Worm (Caenorhabditis elegans): ENCODE measurements around the gene Y73C8B.1.

Gene Y73C8B.1

ce11 chrV:3218604-3219003 lies 21.9 kb upstream of the Y73C8B.1 start (continued):
- TF ChIP-seq F13H6.1 (tag; optimal IDR thresholded peaks at IDR 0.05) (no peak), unc-55 (GFP tag; optimal IDR thresholded peaks at IDR 0.05) (no peak), sdc-2 (tag; optimal IDR thresholded peaks at IDR 0.05) (no peak), fkh-6 (tag; optimal IDR thresholded peaks at IDR 0.05) (peak; percentile 27), ref-2 (tag; optimal IDR thresholded peaks at IDR 0.05) (peak; percentile 60), hlh-15 (tag; optimal IDR thresholded peaks at IDR 0.05) (no peak), nhr-232 (tag; optimal IDR thresholded peaks at IDR 0.05) (no peak), C38D4.7 (GFP tag; optimal IDR thresholded peaks at IDR 0.05) (peak; percentile 26), ceh-18 (tag; optimal IDR thresholded peaks at IDR 0.05) (no peak), Y22D7AL.16 (tag; optimal IDR thresholded peaks at IDR 0.05) (no peak), ceh-9 (tag; optimal IDR thresholded peaks at IDR 0.05) (no peak), ttx-3 (tag; optimal IDR thresholded peaks at IDR 0.05) (no peak), lim-6 (tag; optimal IDR thresholded peaks at IDR 0.05) (peak; percentile 29), elt-2 (tag; optimal IDR thresholded peaks at IDR 0.05) (peak; percentile 5), syd-9 (tag; optimal IDR thresholded peaks at IDR 0.05) (no peak), eyg-1 (tag; optimal IDR thresholded peaks at IDR 0.05) (no peak), mec-3 (tag; optimal IDR thresholded peaks at IDR 0.05; ENCODE audit: borderline replicate concordance) (no peak), pha-4 (tag; optimal IDR thresholded peaks at IDR 0.05) (no peak), odd-2 (tag; optimal IDR thresholded peaks at IDR 0.05) (no peak), pag-3 (tag; optimal IDR thresholded peaks at IDR 0.05; ENCODE audit: borderline replicate concordance) (no peak), npax-4 (tag; optimal IDR thresholded peaks at IDR 0.05) (no peak), ceh-24 (tag; optimal IDR thresholded peaks at IDR 0.05) (no peak), T23F11.4 (GFP tag; optimal IDR thresholded peaks at IDR 0.05) (no peak), dve-1 (tag; optimal IDR thresholded peaks at IDR 0.05) (no peak), lin-11 (tag; optimal IDR thresholded peaks at IDR 0.05) (no peak), zip-5 (tag; optimal IDR thresholded peaks at IDR 0.05) (peak; percentile 64), ceh-48 (tag; optimal IDR thresholded peaks at IDR 0.05) (no peak), sox-2 (GFP tag; IDR thresholded peaks at IDR 0.05) (no peak), ceh-2 (tag; optimal IDR thresholded peaks at IDR 0.05) (peak; percentile 47), pha-2 (tag; optimal IDR thresholded peaks at IDR 0.05) (no peak), ceh-6 (GFP tag; optimal IDR thresholded peaks at IDR 0.05) (no peak), ceh-30 (tag; optimal IDR thresholded peaks at IDR 0.05) (no peak), ceh-45 (GFP tag; IDR thresholded peaks at IDR 0.05) (no peak), fkh-10 (GFP tag; optimal IDR thresholded peaks at IDR 0.05) (no peak), unc-3 (GFP tag; conservative IDR thresholded peaks at IDR 0.05) (no peak), unc-3 (tag; optimal IDR thresholded peaks at IDR 0.05) (no peak), C08G9.2 (tag; optimal IDR thresholded peaks at IDR 0.05) (peak; percentile 69), elt-4 (tag; optimal IDR thresholded peaks at IDR 0.05) (no peak), unc-42 (tag; optimal IDR thresholded peaks at IDR 0.05) (no peak), ahr-1 (tag; optimal IDR thresholded peaks at IDR 0.05) (no peak), pros-1 (tag; optimal IDR thresholded peaks at IDR 0.05) (no peak), madf-2 (tag; optimal IDR thresholded peaks at IDR 0.05) (no peak), unc-86 (tag; optimal IDR thresholded peaks at IDR 0.05) (no peak), ceh-22 (tag; optimal IDR thresholded peaks at IDR 0.05) (no peak), hlh-30 (tag; optimal IDR thresholded peaks at IDR 0.05; ENCODE audit: insufficient read depth) (no peak), ceh-14 (tag; optimal IDR thresholded peaks at IDR 0.05) (peak; percentile 25), pqm-1 (tag; optimal IDR thresholded peaks at IDR 0.05) (no peak)

All from whole organism, late embryonic.